Fruit fly (Drosophila melanogaster) whole organism, prepupa: ENCODE data around the gene spz3.

ENCODE experiments used
- Blimp-1 ChIP-seq: fragments of 200-800 bp; sonication (Bioruptor generic); optimal IDR thresholded peaks from 3 replicates; lab custom pipeline; 2017; ENCODE audit warnings: missing biosample characterization, missing genetic modification characterization, mild to moderate bottlenecking, moderate library complexity, missing genetic modification reagents
- CG10631 ChIP-seq: fragments of 200-800 bp; sonication (Bioruptor generic); optimal IDR thresholded peaks from 2 replicates; lab custom pipeline; 2016; ENCODE audit warnings: missing biosample characterization, missing genetic modification characterization
- CG10669 ChIP-seq: fragments of 200-800 bp; sonication (Bioruptor generic); optimal IDR thresholded peaks from 3 replicates; lab custom pipeline; 2018; ENCODE audit warnings: missing biosample characterization, mild to moderate bottlenecking, missing genetic modification characterization, moderate library complexity
- CG11294 ChIP-seq: fragments of 200-800 bp; sonication (Bioruptor generic); IDR thresholded peaks from 2 replicates; pipeline ENCODE4 v1.3.6; 2022; ENCODE audit warnings: missing biosample characterization, missing genetic modification characterization
- CG15336 ChIP-seq: fragments of 200-800 bp; sonication (Bioruptor generic); IDR thresholded peaks from 2 replicates; pipeline ENCODE4 v1.3.6; 2022; ENCODE audit warnings: missing biosample characterization, missing genetic modification characterization
- CG1621 ChIP-seq: fragments of 200-800 bp; sonication (Bioruptor generic); optimal IDR thresholded peaks from 3 replicates; lab custom pipeline; 2018; ENCODE audit warnings: missing biosample characterization, mild to moderate bottlenecking, missing genetic modification characterization
- CG16779 ChIP-seq: fragments of 200-800 bp; sonication (Bioruptor generic); optimal IDR thresholded peaks from 3 replicates; lab custom pipeline; 2017; ENCODE audit warnings: missing biosample characterization, mild to moderate bottlenecking, missing genetic modification characterization
- CG3032 ChIP-seq: fragments of 200-800 bp; optimal IDR thresholded peaks from 2 replicates; lab custom pipeline; 2019; ENCODE audit warnings: missing biosample characterization, mild to moderate bottlenecking, missing genetic modification characterization, moderate library complexity
- CG32006 ChIP-seq: fragments of 200-800 bp; sonication (Bioruptor generic); optimal IDR thresholded peaks from 3 replicates; lab custom pipeline; 2017; ENCODE audit warnings: missing biosample characterization, mild to moderate bottlenecking, missing genetic modification characterization
- CG3919 ChIP-seq: fragments of 200-800 bp; sonication (Bioruptor generic); optimal IDR thresholded peaks from 3 replicates; lab custom pipeline; 2016; ENCODE audit warnings: missing biosample characterization, missing genetic modification characterization
- CG4318 ChIP-seq: fragments of 200-800 bp; sonication (Bioruptor generic); optimal IDR thresholded peaks from 3 replicates; lab custom pipeline; 2017; ENCODE audit warnings: missing biosample characterization, mild to moderate bottlenecking, missing genetic modification characterization
- CG6163 ChIP-seq: fragments of 200-800 bp; sonication (Bioruptor generic); IDR thresholded peaks from 3 replicates; pipeline ENCODE4 v1.3.6; 2022; ENCODE audit warnings: missing biosample characterization, missing genetic modification characterization
- CG6276 ChIP-seq: fragments of 200-800 bp; sonication (Bioruptor generic); optimal IDR thresholded peaks from 2 replicates; lab custom pipeline; 2017; ENCODE audit warnings: missing biosample characterization, mild to moderate bottlenecking, missing genetic modification characterization
- CG6792 ChIP-seq: fragments of 200-800 bp; sonication (Bioruptor generic); optimal IDR thresholded peaks from 3 replicates; lab custom pipeline; 2016; ENCODE audit warnings: missing biosample characterization, missing genetic modification characterization
- CG6808 ChIP-seq: fragments of 200-800 bp; sonication (Bioruptor generic); optimal IDR thresholded peaks from 3 replicates; lab custom pipeline; 2017; ENCODE audit warnings: missing biosample characterization, missing genetic modification characterization, mild to moderate bottlenecking, moderate library complexity, missing genetic modification reagents
- CG8119 ChIP-seq: fragments of 200-800 bp; sonication (Bioruptor generic); IDR thresholded peaks from 3 replicates; pipeline ENCODE4 v1.3.6; 2022; ENCODE audit warnings: missing biosample characterization, missing genetic modification characterization
- CG8319 ChIP-seq: fragments of 200-800 bp; sonication (Bioruptor generic); optimal IDR thresholded peaks from 3 replicates; lab custom pipeline; 2016; ENCODE audit warnings: missing biosample characterization, missing genetic modification characterization
- CG8632 ChIP-seq: fragments of 200-800 bp; sonication (Bioruptor generic); optimal IDR thresholded peaks from 3 replicates; lab custom pipeline; 2016; ENCODE audit warnings: missing biosample characterization, missing genetic modification characterization
- Eip75B ChIP-seq: fragments of 200-800 bp; sonication (Bioruptor generic); optimal IDR thresholded peaks from 3 replicates; lab custom pipeline; 2016; ENCODE audit warnings: missing biosample characterization, missing genetic modification characterization
- Eip78C ChIP-seq: fragments of 200-800 bp; sonication (Bioruptor generic); peaks from one replicate; lab custom pipeline; 2016; ENCODE audit warnings: missing biosample characterization, missing genetic modification characterization
- Eip93F ChIP-seq: fragments of 200-800 bp; sonication (Bioruptor generic); optimal IDR thresholded peaks from 2 replicates; lab custom pipeline; 2016; ENCODE audit warnings: missing biosample characterization, mild to moderate bottlenecking, missing genetic modification characterization
- Ets96B ChIP-seq: fragments of 200-800 bp; optimal IDR thresholded peaks from 2 replicates; lab custom pipeline; 2019; ENCODE audit warnings: missing biosample characterization, mild to moderate bottlenecking, missing genetic modification characterization, moderate library complexity
- Hr38 ChIP-seq: sonication (Bioruptor generic); optimal IDR thresholded peaks from 2 replicates; lab custom pipeline; 2016; ENCODE audit warnings: missing biosample characterization, missing genetic modification characterization
- Hr39 ChIP-seq: fragments of 200-800 bp; sonication (Bioruptor generic); optimal IDR thresholded peaks from 2 replicates; lab custom pipeline; 2016; ENCODE audit warnings: missing biosample characterization, missing genetic modification characterization
- Lpt ChIP-seq: fragments of 200-800 bp; sonication (Bioruptor generic); optimal IDR thresholded peaks from 3 replicates; lab custom pipeline; 2016; ENCODE audit warnings: missing biosample characterization, missing genetic modification characterization
- OdsH ChIP-seq: fragments of 200-800 bp; sonication (Bioruptor generic); optimal IDR thresholded peaks from 3 replicates; lab custom pipeline; 2016; ENCODE audit warnings: missing biosample characterization, missing genetic modification characterization
- Smox ChIP-seq: fragments of 200-800 bp; sonication (Bioruptor generic); optimal IDR thresholded peaks from 3 replicates; lab custom pipeline; 2016; ENCODE audit warnings: missing biosample characterization, missing genetic modification characterization
- achi ChIP-seq: fragments of 200-800 bp; sonication (Bioruptor generic); optimal IDR thresholded peaks from 3 replicates; lab custom pipeline; 2016; ENCODE audit warnings: missing biosample characterization, missing genetic modification characterization
- acj6 ChIP-seq: fragments of 200-800 bp; sonication (Bioruptor generic); optimal IDR thresholded peaks from 3 replicates; lab custom pipeline; 2016; ENCODE audit warnings: missing biosample characterization, missing genetic modification characterization
- dac ChIP-seq: fragments of 200-800 bp; sonication (Bioruptor generic); optimal IDR thresholded peaks from 2 replicates; lab custom pipeline; 2017; ENCODE audit warnings: missing biosample characterization, mild to moderate bottlenecking, missing genetic modification characterization
- dsx ChIP-seq: fragments of 200-800 bp; optimal IDR thresholded peaks from 3 replicates; lab custom pipeline; 2019; ENCODE audit warnings: missing biosample characterization, mild to moderate bottlenecking, missing genetic modification characterization, moderate library complexity; ENCODE audit not compliant: poor library complexity, severe bottlenecking
- eg ChIP-seq: fragments of 200-800 bp; sonication (Bioruptor generic); IDR thresholded peaks from 3 replicates; pipeline ENCODE4 v1.3.6; 2022; ENCODE audit warnings: missing biosample characterization, missing genetic modification characterization
- esn ChIP-seq: fragments of 200-800 bp; sonication (Bioruptor generic); optimal IDR thresholded peaks from 2 replicates; lab custom pipeline; 2016; ENCODE audit warnings: missing biosample characterization, mild to moderate bottlenecking, missing genetic modification characterization, moderate library complexity
- fd59A ChIP-seq: fragments of 200-800 bp; sonication (Bioruptor generic); optimal IDR thresholded peaks from 2 replicates; lab custom pipeline; 2017; ENCODE audit warnings: missing biosample characterization, mild to moderate bottlenecking, missing genetic modification characterization, missing genetic modification reagents
- fd85E ChIP-seq: fragments of 200-800 bp; sonication (Bioruptor generic); optimal IDR thresholded peaks from 3 replicates; lab custom pipeline; 2016; ENCODE audit warnings: missing biosample characterization, missing genetic modification characterization
- net ChIP-seq: fragments of 200-800 bp; sonication (Bioruptor generic); optimal IDR thresholded peaks from 3 replicates; lab custom pipeline; 2016; ENCODE audit warnings: missing biosample characterization, missing genetic modification characterization
- salr ChIP-seq, 2 experiments: fragments of 200-800 bp; sonication (Bioruptor generic); optimal IDR thresholded peaks; 3 replicates each; lab custom pipeline; 2016 to 2018; ENCODE audit warnings: missing biosample characterization in 2 of 2, missing genetic modification characterization in 2 of 2, mild to moderate bottlenecking in 1 of 2
- spab ChIP-seq: fragments of 200-800 bp; sonication (Bioruptor generic); optimal IDR thresholded peaks from 2 replicates; lab custom pipeline; 2017; ENCODE audit warnings: missing biosample characterization, mild to moderate bottlenecking, missing genetic modification characterization, missing genetic modification reagents
- ss ChIP-seq, 2 experiments: fragments of 200-800 bp; sonication (Bioruptor generic); optimal IDR thresholded peaks; 2 replicates in 1 of 2; 3 replicates in 1 of 2; lab custom pipeline; 2017 to 2018; ENCODE audit warnings: mild to moderate bottlenecking in 2 of 2, missing biosample characterization in 2 of 2, missing genetic modification characterization in 2 of 2, moderate library complexity in 1 of 2
- svp ChIP-seq: fragments of 200-800 bp; sonication (Bioruptor generic); peaks from one replicate; lab custom pipeline; 2016; ENCODE audit warnings: missing biosample characterization, missing genetic modification characterization
- vri ChIP-seq: fragments of 200-800 bp; sonication (Bioruptor generic); optimal IDR thresholded peaks from 3 replicates; lab custom pipeline; 2016; ENCODE audit warnings: missing biosample characterization, mild to moderate bottlenecking, missing genetic modification characterization

spz3 gene

DNA sequence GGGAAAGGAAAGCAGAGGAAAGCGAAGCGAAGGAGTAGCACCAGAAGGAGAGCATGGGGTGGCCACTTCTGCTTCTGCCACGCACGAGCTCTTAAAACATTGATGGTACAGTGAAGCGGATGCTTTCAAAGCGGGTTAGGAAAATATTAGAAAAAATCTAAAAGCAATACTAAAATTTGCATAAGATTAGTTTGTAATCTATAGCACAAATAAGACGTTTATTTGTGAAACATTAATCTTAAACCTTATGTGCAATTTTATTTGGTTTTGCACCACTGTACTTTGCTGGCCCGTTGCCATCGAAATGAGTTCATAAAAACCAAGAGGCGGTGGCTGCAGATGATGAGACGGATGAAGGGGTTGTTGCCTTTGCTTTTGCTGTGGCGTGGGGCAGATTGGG, 46.0 kb upstream of the spz3 start (continued):
- peak; percentile 91 for TF ChIP-seq CG16779 (tag; lab: Kevin White, UChicago)
- TF ChIP-seq CG6276 = peak; percentile 96
- TF ChIP-seq dac (GFP tag; lab: Kevin White, UChicago) = peak; percentile 93
- peak; percentile 85 for TF ChIP-seq CG8319 (GFP tag; lab: Kevin White, UChicago)
- peak; percentile 93 for TF ChIP-seq CG6808 (GFP tag; lab: Kevin White, UChicago)
- peak; percentile 88 for TF ChIP-seq Hr39
- TF ChIP-seq ss (GFP tag; optimal IDR thresholded peaks at IDR 0.05; lab: Kevin White, UChicago) = peak; percentile 91 to 92
- TF ChIP-seq Blimp-1 = peak; percentile 58
- peak; percentile 95 for TF ChIP-seq acj6 (GFP tag; lab: Kevin White, UChicago)
- peak; percentile 90 to 97 for TF ChIP-seq salr (GFP tag; optimal IDR thresholded peaks at IDR 0.05; lab: Kevin White, UChicago)
- peak; percentile 66 for TF ChIP-seq Eip93F
- peak; percentile 94 for TF ChIP-seq CG6792 (GFP tag; lab: Kevin White, UChicago)
- TF ChIP-seq CG15336 (GFP tag; lab: Robert Waterston, UW) = peak; percentile 98
- peak; percentile 95 for TF ChIP-seq OdsH (GFP tag; lab: Kevin White, UChicago)
- TF ChIP-seq CG11294 = peak; percentile 95
- peak; percentile 97 for TF ChIP-seq Lpt
- TF ChIP-seq CG8632 (GFP tag; lab: Kevin White, UChicago) = peak; percentile 89
- TF ChIP-seq Eip75B = peak; percentile 96
- peak; percentile 74 for TF ChIP-seq Hr38 (GFP tag; lab: Kevin White, UChicago)
- TF ChIP-seq Smox (GFP tag; lab: Kevin White, UChicago) = peak; percentile 88

dm6 chr2L:7923636-7924301, 44.4 kb upstream of the spz3 start:
- peak; percentile 13 for TF ChIP-seq CG6808 (GFP tag; lab: Kevin White, UChicago)
- TF ChIP-seq CG10631 (GFP tag; lab: Kevin White, UChicago) = peak; percentile 51
- TF ChIP-seq CG32006 (GFP tag; lab: Kevin White, UChicago) = peak; percentile 47
- peak; percentile 48 for TF ChIP-seq CG1621
- peak; percentile 38; the same call in 1 of the 3 replicates for TF ChIP-seq CG8119
- TF ChIP-seq achi (GFP tag; lab: Kevin White, UChicago) = peak; percentile 29
- peak in 1 of 2 experiments; percentile 22 for TF ChIP-seq salr (GFP tag; optimal IDR thresholded peaks at IDR 0.05; lab: Kevin White, UChicago)
- TF ChIP-seq CG4318 (GFP tag; lab: Kevin White, UChicago) = no peak
- TF ChIP-seq svp = no peak
- TF ChIP-seq Hr38 (GFP tag; lab: Kevin White, UChicago) = no peak
- TF ChIP-seq CG6163 = peak; percentile 36; the same call in 1 of the 3 replicates
- peak; percentile 26 for TF ChIP-seq fd59A (GFP tag; lab: Kevin White, UChicago)
- TF ChIP-seq dac (GFP tag; lab: Kevin White, UChicago) = no peak
- peak; percentile 42 for TF ChIP-seq dsx (GFP tag; lab: Kevin White, UChicago)
- peak; percentile 7 to 21 for TF ChIP-seq ss (GFP tag; optimal IDR thresholded peaks at IDR 0.05; lab: Kevin White, UChicago)
- no peak for TF ChIP-seq net
- TF ChIP-seq CG6792 (GFP tag; lab: Kevin White, UChicago) = peak; percentile 4
- no peak for TF ChIP-seq CG3919 (GFP tag; lab: Kevin White, UChicago)
- TF ChIP-seq CG10669 = peak; percentile 19
- TF ChIP-seq esn (GFP tag; lab: Kevin White, UChicago) = no peak
- peak; percentile 46 for TF ChIP-seq Ets96B (tag; lab: Kevin White, UChicago)
- TF ChIP-seq eg = no peak
- TF ChIP-seq CG8632 (GFP tag; lab: Kevin White, UChicago) = peak; percentile 8
- peak; percentile 8 for TF ChIP-seq spab
- peak; percentile 39 for TF ChIP-seq CG3032 (tag; lab: Kevin White, UChicago)
- peak; percentile 35 for TF ChIP-seq Eip78C (GFP tag; lab: Kevin White, UChicago)
- peak; percentile 42 for TF ChIP-seq OdsH (GFP tag; lab: Kevin White, UChicago)
- no peak for TF ChIP-seq vri (GFP tag; lab: Kevin White, UChicago)
- TF ChIP-seq CG8319 (GFP tag; lab: Kevin White, UChicago) = no peak
- no peak for TF ChIP-seq acj6 (GFP tag; lab: Kevin White, UChicago)
- no peak for TF ChIP-seq fd85E
